Fruit fly (Drosophila melanogaster) Kc167 (cell line): Measurements from ENCODE around the gene djl.

Experiments used
- Sin3A ChIP-seq: fragments of >200 bp; optimal IDR thresholded peaks from 2 replicates; lab custom pipeline; 2018; ENCODE audit warnings: missing external identifiers
- h ChIP-seq: fragments of >200 bp; optimal IDR thresholded peaks from 3 replicates; lab custom pipeline; 2018; ENCODE audit warnings: missing external identifiers
- insv ChIP-seq: fragments of >200 bp; optimal IDR thresholded peaks from 3 replicates; lab custom pipeline; 2018; ENCODE audit warnings: missing external identifiers
- ttk ChIP-seq: sonication (Bioruptor generic); optimal IDR thresholded peaks from 2 replicates; lab custom pipeline; 2017; ENCODE audit warnings: missing external identifiers

dm6 chr3R:7105503-7106164 is 45.1 kb downstream of the djl start:
- TF ChIP-seq h: no peak
- no peak for TF ChIP-seq insv (lab: Kevin White, UChicago)
- TF ChIP-seq Sin3A: no peak
- no peak for TF ChIP-seq ttk
